Worm (Caenorhabditis elegans): ENCODE data around the gene R09H10.3.

The R09H10.3 gene

DNA sequence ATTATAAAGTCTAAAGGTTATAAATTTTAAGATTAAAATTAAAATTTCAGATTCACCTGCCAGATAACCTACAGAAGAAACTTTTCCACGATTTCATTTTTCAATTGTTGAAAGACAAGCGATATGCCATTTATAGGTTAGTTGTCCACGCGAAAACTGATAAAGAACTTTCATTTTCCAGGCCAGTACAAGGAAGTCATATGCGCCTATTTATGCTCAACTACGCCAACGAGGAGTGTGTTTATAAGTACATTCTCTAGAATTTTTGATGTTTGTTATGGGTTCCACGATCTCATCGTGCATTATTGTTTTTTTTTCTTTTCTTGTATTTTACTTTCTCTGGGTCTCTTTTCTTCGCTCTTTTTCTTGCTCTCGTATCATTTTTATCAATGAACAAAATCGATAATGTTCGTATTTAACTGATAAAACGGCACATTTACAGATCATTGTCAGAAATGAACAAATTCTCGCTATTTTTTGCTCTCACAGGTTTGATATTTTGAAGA lies at the start of gene R09H10.3:
TSS of gene R09H10.3 (plus strand) at position 456 of the 506 bp plus-strand sequence.
- TF ChIP-seq mef-2 (tag; optimal IDR thresholded peaks at IDR 0.05) (no peak), elt-3 (tag; optimal IDR thresholded peaks at IDR 0.05) (no peak), pax-3 (tag; optimal IDR thresholded peaks at IDR 0.05) (no peak), nhr-90 (tag; optimal IDR thresholded peaks at IDR 0.05; ENCODE audit: poor library complexity) (no peak), efl-1 (optimal IDR thresholded peaks at IDR 0.05) (no peak), efl-1 (GFP tag; optimal IDR thresholded peaks at IDR 0.05 in 1 of 2) (peak in 1 of 2 experiments; percentile 17), F16B12.6 (tag; optimal IDR thresholded peaks at IDR 0.05) (no peak), nhr-237 (tag; optimal IDR thresholded peaks at IDR 0.05) (no peak), zip-4 (GFP tag; optimal IDR thresholded peaks at IDR 0.05) (no peak), skn-1 (tag; optimal IDR thresholded peaks at IDR 0.05) (no peak), elt-2 (tag; optimal IDR thresholded peaks at IDR 0.05) (peak; percentile 52), pag-3 (tag; optimal IDR thresholded peaks at IDR 0.05; ENCODE audit: borderline replicate concordance, insufficient read depth) (no peak), jun-1 (tag; optimal IDR thresholded peaks at IDR 0.05) (no peak), nhr-84 (tag; optimal IDR thresholded peaks at IDR 0.05) (no peak)

DNA sequence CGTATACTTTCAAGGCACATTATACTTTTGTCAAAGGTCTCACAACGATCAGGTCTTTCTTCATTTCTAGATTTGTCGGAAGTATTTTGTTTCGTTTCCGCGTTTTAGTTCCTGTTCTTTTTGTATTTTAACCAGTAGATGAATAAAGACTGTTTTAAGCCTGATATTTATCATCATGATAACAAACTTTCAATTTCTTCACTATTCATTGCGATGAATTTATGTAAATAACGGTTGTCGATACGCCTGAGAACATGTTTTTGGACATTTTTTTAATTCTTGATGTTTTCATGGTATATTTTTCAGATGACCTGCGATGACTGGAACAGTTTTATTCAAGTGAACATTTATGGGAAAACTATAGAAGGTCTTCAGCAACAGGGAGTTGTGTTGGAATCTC lies 48.4 kb upstream of the R09H10.3 start, which contains the start of gene zim-3:
TSS of gene zim-3 (plus strand) at position 301 of the 400 bp plus-strand sequence.
- TF ChIP-seq unc-86 (tag; optimal IDR thresholded peaks at IDR 0.05), result no peak
- no peak for TF ChIP-seq ets-5 (GFP tag; IDR thresholded peaks at IDR 0.05)
- no peak for TF ChIP-seq tlp-1 (tag; optimal IDR thresholded peaks at IDR 0.05)
- no peak for TF ChIP-seq skn-1 (tag; optimal IDR thresholded peaks at IDR 0.05)
- TF ChIP-seq egl-27 (tag; optimal IDR thresholded peaks at IDR 0.05), result no peak
- TF ChIP-seq unc-30 (tag; optimal IDR thresholded peaks at IDR 0.05), result no peak
- no peak for TF ChIP-seq sox-4 (tag; optimal IDR thresholded peaks at IDR 0.05)
- no peak for TF ChIP-seq unc-98 (GFP tag; IDR thresholded peaks at IDR 0.05)
- no peak for TF ChIP-seq snpc-4 (tag; optimal IDR thresholded peaks at IDR 0.05)
- TF ChIP-seq efl-3 (GFP tag; optimal IDR thresholded peaks at IDR 0.05), result no peak
- TF ChIP-seq sptf-1 (tag; optimal IDR thresholded peaks at IDR 0.05), result no peak
- no peak for TF ChIP-seq lin-13 (GFP tag; optimal IDR thresholded peaks at IDR 0.05)
- no peak for TF ChIP-seq ces-1 (GFP tag; optimal IDR thresholded peaks at IDR 0.05)
- no peak for TF ChIP-seq mef-2 (tag; optimal IDR thresholded peaks at IDR 0.05)
- no peak for TF ChIP-seq lin-35 (GFP tag; optimal IDR thresholded peaks at IDR 0.05)
- no peak for TF ChIP-seq zip-4 (GFP tag; optimal IDR thresholded peaks at IDR 0.05)
- no peak for TF ChIP-seq jun-1 (tag; optimal IDR thresholded peaks at IDR 0.05)
- TF ChIP-seq fkh-10 (GFP tag; optimal IDR thresholded peaks at IDR 0.05), result no peak
- TF ChIP-seq lsy-2 (tag; optimal IDR thresholded peaks at IDR 0.05), result no peak

DNA sequence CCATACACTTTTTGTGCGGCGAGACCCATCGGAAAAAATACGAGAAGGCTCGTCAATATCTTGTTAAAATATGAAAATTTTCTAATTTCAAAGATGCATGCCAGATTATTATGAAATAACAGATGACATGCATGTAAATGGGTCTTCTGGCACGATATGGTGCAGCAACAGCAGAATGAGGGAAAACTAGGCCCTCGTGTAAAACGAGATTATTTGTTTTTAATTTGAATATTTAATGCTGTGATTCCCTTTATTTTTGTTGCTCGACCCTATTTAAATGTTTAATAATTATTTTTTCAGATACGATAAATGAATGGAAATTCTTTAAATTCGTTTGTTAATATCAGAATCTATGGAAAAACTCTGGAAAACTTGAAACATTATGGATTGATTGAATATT lies 45.2 kb upstream of the R09H10.3 start, which contains the start of gene him-8:
TSS of gene him-8 (plus strand) at position 301 of the 400 bp plus-strand sequence.
- TF ChIP-seq unc-98 (GFP tag; IDR thresholded peaks at IDR 0.05), result no peak
- TF ChIP-seq unc-30 (tag; optimal IDR thresholded peaks at IDR 0.05), result no peak

DNA sequence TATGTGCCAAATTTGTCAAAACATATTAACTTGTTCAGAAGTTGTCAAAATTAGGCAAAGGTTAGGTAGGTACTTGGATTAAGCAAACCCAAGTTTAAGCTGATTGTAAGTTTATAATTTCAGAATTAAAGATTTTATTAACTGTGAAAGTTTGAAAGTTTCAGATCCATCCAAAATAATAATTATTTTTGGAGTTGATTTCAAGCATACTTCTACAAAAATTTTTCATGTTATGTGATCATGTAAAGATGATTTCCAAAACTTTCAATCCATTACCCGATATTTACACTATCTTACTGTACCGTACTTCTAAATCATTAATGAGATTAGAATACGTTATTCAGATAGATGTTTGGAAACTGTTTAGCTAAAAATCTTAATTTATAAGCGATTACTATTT lies 42.2 kb upstream of the R09H10.3 start:
- TF ChIP-seq egl-13 (tag; optimal IDR thresholded peaks at IDR 0.05) (no peak), zip-4 (GFP tag; optimal IDR thresholded peaks at IDR 0.05) (no peak), lin-35 (GFP tag; optimal IDR thresholded peaks at IDR 0.05) (no peak), nhr-12 (tag; optimal IDR thresholded peaks at IDR 0.05) (no peak), unc-86 (tag; optimal IDR thresholded peaks at IDR 0.05) (no peak)

DNA sequence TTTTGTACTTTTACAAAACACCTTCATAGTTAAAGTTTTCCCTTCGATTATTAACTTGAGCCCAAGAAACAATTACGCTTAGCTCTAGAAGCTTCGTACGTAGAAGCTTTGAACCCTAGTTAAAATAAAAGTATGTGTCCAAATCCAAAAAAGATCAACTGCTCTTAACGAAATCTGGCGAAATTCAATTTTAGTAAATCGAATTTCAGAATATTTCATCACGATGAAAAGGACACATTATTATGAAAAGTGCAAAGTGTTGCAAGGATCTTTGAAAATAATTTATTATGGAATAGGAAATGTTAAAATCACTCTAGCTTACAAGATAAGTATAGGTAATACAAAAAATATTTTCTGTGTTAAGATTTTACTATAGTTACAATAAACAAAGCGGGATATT lies 41.5 kb upstream of the R09H10.3 start:
- TF ChIP-seq lin-14 (GFP tag; optimal IDR thresholded peaks at IDR 0.05) (peak; percentile 45), lin-35 (GFP tag; optimal IDR thresholded peaks at IDR 0.05) (no peak), ces-1 (GFP tag; optimal IDR thresholded peaks at IDR 0.05) (peak; percentile 28), fkh-10 (GFP tag; optimal IDR thresholded peaks at IDR 0.05) (peak; percentile 83)

DNA sequence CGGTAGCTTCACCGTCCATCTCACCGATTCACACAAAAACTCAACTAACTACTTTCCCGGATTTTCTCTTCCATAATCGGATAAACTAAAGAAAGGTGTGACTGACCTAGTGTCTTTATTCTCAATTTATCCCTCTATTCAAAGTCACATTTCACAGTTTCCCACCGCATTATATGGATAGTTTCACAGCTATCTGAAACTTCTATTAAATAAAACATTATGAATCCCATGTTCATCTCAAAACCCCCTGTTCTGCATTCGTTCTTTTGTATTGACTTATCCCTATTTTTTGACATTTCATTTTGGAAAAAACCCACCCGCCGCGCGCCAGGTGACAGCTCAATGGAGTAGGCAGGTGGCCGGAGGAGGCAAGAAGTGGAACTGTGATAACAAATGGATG lies 39.0 kb upstream of the R09H10.3 start:
- TF ChIP-seq pag-3 (tag; optimal IDR thresholded peaks at IDR 0.05; ENCODE audit: borderline replicate concordance, insufficient read depth) (no peak), mdl-1 (tag; optimal IDR thresholded peaks at IDR 0.05) (no peak), blmp-1 (tag; optimal IDR thresholded peaks at IDR 0.05) (peak; percentile 8), C34B4.2 (tag; optimal IDR thresholded peaks at IDR 0.05) (no peak), rnt-1 (tag; optimal IDR thresholded peaks at IDR 0.05) (no peak), mep-1 (tag; optimal IDR thresholded peaks at IDR 0.05) (no peak), tlp-1 (tag; optimal IDR thresholded peaks at IDR 0.05) (no peak), lin-14 (GFP tag; optimal IDR thresholded peaks at IDR 0.05) (peak; percentile 35)

All from whole organism, L1 larva.